Worm (Caenorhabditis elegans) whole organism, L1 larva: Measurements from ENCODE around the gene bmk-1.

Experiments
- C04F5.9 ChIP-seq: sonication (generic microtip); optimal IDR thresholded peaks from 2 replicates; lab custom pipeline; 2016; ENCODE audit warnings: missing genetic modification characterization, missing compliant biosample characterization
- C34B4.2 ChIP-seq: sonication (generic microtip); optimal IDR thresholded peaks from 2 replicates; lab custom pipeline; 2017; ENCODE audit warnings: mild to moderate bottlenecking, missing genetic modification characterization, missing compliant biosample characterization
- F16B12.6 ChIP-seq: fragments of 150-350 bp; optimal IDR thresholded peaks from 2 replicates; lab custom pipeline; 2014; ENCODE audit warnings: missing biosample characterization, missing genetic modification characterization
- aha-1 ChIP-seq: fragments of 150-350 bp; optimal IDR thresholded peaks from 2 replicates; lab custom pipeline; 2014; ENCODE audit warnings: missing biosample characterization, missing genetic modification characterization
- alr-1 ChIP-seq: fragments of 200-800 bp; sonication (Bioruptor generic); optimal IDR thresholded peaks from 2 replicates; lab custom pipeline; 2018; ENCODE audit warnings: borderline replicate concordance, mild to moderate bottlenecking, missing genetic modification characterization, missing compliant biosample characterization
- ama-1 ChIP-seq: fragments of 150-350 bp; optimal IDR thresholded peaks from 2 replicates; lab custom pipeline; 2014
- ceh-82 ChIP-seq, 3 experiments: fragments of 150-350 bp in 1 of 3; sonication (generic microtip) in 2 of 3; optimal IDR thresholded peaks; 2 replicates each; lab custom pipeline; 2014 to 2017; ENCODE audit warnings: missing biosample characterization in 3 of 3, missing genetic modification characterization in 3 of 3
- ceh-90 ChIP-seq: sonication (generic microtip); optimal IDR thresholded peaks from 2 replicates; lab custom pipeline; 2016; ENCODE audit warnings: missing genetic modification characterization, missing compliant biosample characterization
- ces-1 ChIP-seq: fragments of 150-350 bp; optimal IDR thresholded peaks from 2 replicates; lab custom pipeline; 2014; ENCODE audit warnings: missing biosample characterization, missing genetic modification reagents, missing genetic modification characterization
- efl-1 ChIP-seq, 4 experiments: fragments of 150-350 bp; optimal IDR thresholded peaks in 3 of 4; peaks in 1 of 4; 1 replicate in 1 of 4; 2 replicates in 3 of 4; lab custom pipeline; 2014; ENCODE audit warnings: missing biosample characterization in 2 of 4, missing genetic modification characterization in 2 of 4, missing genetic modification reagents in 2 of 4
- efl-3 ChIP-seq: fragments of 200-800 bp; sonication (Bioruptor generic); optimal IDR thresholded peaks from 2 replicates; lab custom pipeline; 2018; ENCODE audit warnings: mild to moderate bottlenecking, missing genetic modification characterization, missing compliant biosample characterization
- egl-13 ChIP-seq: sonication (generic microtip); optimal IDR thresholded peaks from 2 replicates; lab custom pipeline; 2016; ENCODE audit warnings: missing genotype, missing genetic modification reagents, missing genetic modification characterization, missing compliant biosample characterization
- elt-2 ChIP-seq: sonication (generic microtip); optimal IDR thresholded peaks from 2 replicates; lab custom pipeline; 2016; ENCODE audit warnings: missing genetic modification characterization, mild to moderate bottlenecking, inconsistent platforms, missing compliant biosample characterization, missing genetic modification reagents
- elt-3 ChIP-seq, 6 experiments: fragments of 150-350 bp in 1 of 6; sonication (generic microtip); optimal IDR thresholded peaks; 2 replicates each; lab custom pipeline; 2017 to 2018; ENCODE audit warnings: missing biosample characterization in 6 of 6, missing genetic modification characterization in 6 of 6, inconsistent platforms in 1 of 6
- ets-5 ChIP-seq: fragments of 200-800 bp; sonication (Bioruptor generic); IDR thresholded peaks from 2 replicates; pipeline ENCODE4 v1.3.6; 2022; ENCODE audit warnings: missing genetic modification characterization, missing compliant biosample characterization
- fkh-4 ChIP-seq: sonication (generic microtip); optimal IDR thresholded peaks from 2 replicates; lab custom pipeline; 2016; ENCODE audit warnings: missing compliant biosample characterization, missing genetic modification characterization, borderline replicate concordance
- fkh-8 ChIP-seq: sonication (generic microtip); optimal IDR thresholded peaks from 2 replicates; lab custom pipeline; 2016; ENCODE audit warnings: mild to moderate bottlenecking, missing genetic modification characterization, missing compliant biosample characterization
- fos-1 ChIP-seq: fragments of 150-350 bp; optimal IDR thresholded peaks from 2 replicates; lab custom pipeline; 2014; ENCODE audit warnings: missing biosample characterization, missing genetic modification characterization
- grh-1 ChIP-seq: fragments of 200-800 bp; sonication (Bioruptor generic); IDR thresholded peaks from 2 replicates; pipeline ENCODE4 v1.3.6; 2022; ENCODE audit warnings: missing genetic modification reagents, missing genetic modification characterization, missing compliant biosample characterization
- irx-1 ChIP-seq: sonication (generic microtip); optimal IDR thresholded peaks from 2 replicates; lab custom pipeline; 2016; ENCODE audit warnings: missing genetic modification characterization, missing compliant biosample characterization
- jun-1 ChIP-seq: fragments of 150-350 bp; optimal IDR thresholded peaks from 2 replicates; lab custom pipeline; 2014; ENCODE audit warnings: missing biosample characterization, missing genetic modification reagents, missing genetic modification characterization
- lin-13 ChIP-seq: fragments of 150-350 bp; optimal IDR thresholded peaks from 2 replicates; lab custom pipeline; 2014; ENCODE audit warnings: missing biosample characterization, missing genetic modification reagents, missing genetic modification characterization
- lin-15B ChIP-seq: fragments of 150-350 bp; sonication (generic microtip); optimal IDR thresholded peaks from 3 replicates; lab custom pipeline; 2014; ENCODE audit warnings: missing biosample characterization, missing genetic modification characterization
- lin-39 ChIP-seq: fragments of 150-350 bp; optimal IDR thresholded peaks from 2 replicates; lab custom pipeline; 2014; ENCODE audit warnings: missing biosample characterization, missing genetic modification reagents, missing genetic modification characterization
- lir-3 ChIP-seq: sonication (generic microtip); optimal IDR thresholded peaks from 2 replicates; lab custom pipeline; 2016; ENCODE audit warnings: mild to moderate bottlenecking, missing genetic modification characterization, moderate library complexity, missing compliant biosample characterization; ENCODE audit not compliant: poor library complexity
- mep-1 ChIP-seq: fragments of 150-350 bp; optimal IDR thresholded peaks from 2 replicates; lab custom pipeline; 2014; ENCODE audit warnings: missing biosample characterization, missing genetic modification characterization
- nhr-11 ChIP-seq: fragments of 150-350 bp; optimal IDR thresholded peaks from 2 replicates; lab custom pipeline; 2014; ENCODE audit warnings: missing biosample characterization, missing genetic modification characterization
- nhr-19 ChIP-seq: fragments of 200-800 bp; sonication (Bioruptor generic); conservative IDR thresholded peaks from 2 replicates; pipeline ENCODE4 v1.3.6; 2022; ENCODE audit warnings: missing genetic modification characterization, missing compliant biosample characterization
- nhr-20 ChIP-seq: sonication (generic microtip); optimal IDR thresholded peaks from 2 replicates; lab custom pipeline; 2016; ENCODE audit warnings: mild to moderate bottlenecking, missing genetic modification characterization, missing compliant biosample characterization
- nhr-71 ChIP-seq: sonication (generic microtip); optimal IDR thresholded peaks from 2 replicates; lab custom pipeline; 2016; ENCODE audit warnings: mild to moderate bottlenecking, missing genetic modification characterization, moderate library complexity, missing compliant biosample characterization
- nhr-90 ChIP-seq: sonication (generic microtip); optimal IDR thresholded peaks from 2 replicates; lab custom pipeline; 2016; ENCODE audit warnings: mild to moderate bottlenecking, missing genetic modification characterization, missing compliant biosample characterization; ENCODE audit not compliant: poor library complexity
- pax-3 ChIP-seq: fragments of 200-800 bp; sonication (Bioruptor generic); optimal IDR thresholded peaks from 2 replicates; lab custom pipeline; 2018; ENCODE audit warnings: mild to moderate bottlenecking, missing genetic modification characterization, moderate library complexity, missing compliant biosample characterization
- pqm-1 ChIP-seq: sonication (generic microtip); optimal IDR thresholded peaks from 3 replicates; lab custom pipeline; 2017; ENCODE audit warnings: missing biosample characterization, missing genetic modification characterization
- skn-1 ChIP-seq: fragments of 150-350 bp; optimal IDR thresholded peaks from 2 replicates; lab custom pipeline; 2014; ENCODE audit warnings: missing biosample characterization, missing genetic modification characterization
- snpc-4 ChIP-seq: fragments of 150-350 bp; optimal IDR thresholded peaks from 2 replicates; lab custom pipeline; 2014; ENCODE audit warnings: missing biosample characterization, missing genetic modification characterization
- snu-23 ChIP-seq: sonication (generic microtip); optimal IDR thresholded peaks from 2 replicates; lab custom pipeline; 2016; ENCODE audit warnings: missing genetic modification characterization, missing compliant biosample characterization
- sox-4 ChIP-seq: sonication (generic microtip); optimal IDR thresholded peaks from 2 replicates; lab custom pipeline; 2016; ENCODE audit warnings: missing genetic modification characterization, missing compliant biosample characterization
- sup-37 ChIP-seq: fragments of 200-800 bp; sonication (Bioruptor generic); optimal IDR thresholded peaks from 2 replicates; lab custom pipeline; 2018; ENCODE audit warnings: mild to moderate bottlenecking, missing genetic modification characterization, missing compliant biosample characterization
- tbx-2 ChIP-seq: sonication (generic microtip); optimal IDR thresholded peaks from 2 replicates; lab custom pipeline; 2016; ENCODE audit warnings: missing genetic modification characterization, missing compliant biosample characterization
- unc-30 ChIP-seq: sonication (generic microtip); optimal IDR thresholded peaks from 2 replicates; lab custom pipeline; 2017; ENCODE audit warnings: missing biosample characterization, missing genetic modification characterization
- vab-15 ChIP-seq: sonication (generic microtip); optimal IDR thresholded peaks from 2 replicates; lab custom pipeline; 2017; ENCODE audit warnings: missing genotype, mild to moderate bottlenecking, missing genetic modification characterization, missing compliant biosample characterization
- zip-4 ChIP-seq: fragments of 200-800 bp; sonication (Bioruptor generic); optimal IDR thresholded peaks from 2 replicates; lab custom pipeline; 2018; ENCODE audit warnings: mild to moderate bottlenecking, missing genetic modification characterization, moderate library complexity, missing compliant biosample characterization
- ztf-11 ChIP-seq, 2 experiments: sonication (generic microtip); optimal IDR thresholded peaks; 2 replicates each; lab custom pipeline; 2016 to 2017; ENCODE audit warnings: missing genetic modification characterization in 2 of 2, missing biosample characterization in 1 of 2, missing compliant biosample characterization in 1 of 2

Gene bmk-1

ce11 chrV:14414964-14415564, 41.7 kb downstream of the bmk-1 start, which contains the start of the genes nxf-1 and C15H11.11 (continued):
- TF ChIP-seq nhr-71 (tag; lab: Kevin White, UChicago) (peak; percentile 88), aha-1 (tag; lab: Kevin White, UChicago) (no peak), nhr-11 (tag; lab: Kevin White, UChicago) (peak; percentile 22), elt-3 (tag; optimal IDR thresholded peaks at IDR 0.05; lab: Kevin White, UChicago) (peak in 2 of 6 experiments; percentile 32 to 51), nhr-19 (GFP tag; lab: Robert Waterston, UW) (peak; percentile 75), C04F5.9 (no peak), unc-30 (tag; lab: Kevin White, UChicago) (no peak), lir-3 (tag; lab: Kevin White, UChicago) (peak; percentile 14), alr-1 (tag; lab: Kevin White, UChicago) (no peak), F16B12.6 (tag; lab: Kevin White, UChicago) (peak; percentile 96), lin-39 (tag; lab: Kevin White, UChicago) (peak; percentile 57), ets-5 (GFP tag; lab: Robert Waterston, UW) (no peak), ama-1 (lab: Kevin White, UChicago) (no peak), egl-13 (peak; percentile 4), snpc-4 (tag; lab: Kevin White, UChicago) (peak; percentile 62), fos-1 (tag; lab: Kevin White, UChicago) (peak; percentile 11), skn-1 (tag; lab: Kevin White, UChicago) (peak; percentile 11), jun-1 (peak; percentile 50), grh-1 (no peak), nhr-90 (tag; lab: Kevin White, UChicago) (peak; percentile 79), nhr-20 (tag; lab: Kevin White, UChicago) (peak; percentile 83), fkh-4 (no peak), mep-1 (tag; lab: Kevin White, UChicago) (peak; percentile 89), C34B4.2 (tag; lab: Kevin White, UChicago) (no peak), sup-37 (GFP tag; lab: Kevin White, UChicago) (peak; percentile 17), tbx-2 (tag; lab: Kevin White, UChicago) (peak; percentile 74), ztf-11 (tag; optimal IDR thresholded peaks at IDR 0.05; lab: Kevin White, UChicago) (no peak), zip-4 (peak; percentile 68), lin-15B (peak; percentile 21), sox-4 (tag; lab: Kevin White, UChicago) (peak; percentile 1), fkh-8 (peak; percentile 24), ceh-82 (tag; optimal IDR thresholded peaks at IDR 0.05; lab: Kevin White, UChicago) (peak; percentile 50 to 64 (median 51))

DNA sequence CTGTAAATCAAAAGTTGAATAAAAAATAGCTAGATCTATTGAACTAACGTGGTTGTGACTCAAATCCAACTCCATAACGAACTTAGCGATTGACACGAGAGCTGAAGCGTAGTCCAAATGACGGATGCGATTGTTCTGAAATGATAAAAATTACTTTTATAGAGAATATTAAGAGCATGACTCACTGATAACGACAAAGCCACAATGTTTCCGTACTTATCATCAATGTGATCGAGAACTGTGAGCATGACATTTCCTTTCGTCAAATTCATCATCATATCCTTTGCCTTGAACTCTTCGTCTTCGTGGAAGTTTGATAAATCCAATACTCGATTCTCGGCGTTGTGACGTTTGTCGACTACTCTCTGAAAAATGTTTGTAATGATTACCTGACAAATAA, 42.8 kb downstream of the bmk-1 start:
- no peak for TF ChIP-seq mep-1 (tag; lab: Kevin White, UChicago)
- no peak for TF ChIP-seq ceh-90 (tag; lab: Kevin White, UChicago)
- peak; percentile 2 for TF ChIP-seq pax-3
- TF ChIP-seq elt-2 (tag; lab: Kevin White, UChicago): peak; percentile 60
- TF ChIP-seq irx-1 (tag; lab: Kevin White, UChicago): no peak
- no peak for TF ChIP-seq efl-3 (GFP tag; lab: Kevin White, UChicago)
- TF ChIP-seq lin-13 (GFP tag; lab: Kevin White, UChicago): no peak
- TF ChIP-seq nhr-20 (tag; lab: Kevin White, UChicago): no peak
- peak; percentile 63 for TF ChIP-seq jun-1
- no peak for TF ChIP-seq vab-15 (tag; lab: Kevin White, UChicago)
- TF ChIP-seq alr-1 (tag; lab: Kevin White, UChicago): no peak
- no peak for TF ChIP-seq ces-1 (GFP tag; lab: Kevin White, UChicago)
- no peak for TF ChIP-seq pqm-1
- no peak for TF ChIP-seq efl-1 (optimal IDR thresholded peaks at IDR 0.05; lab: Kevin White, UChicago)
- peak in 1 of 2 experiments; percentile 41 for TF ChIP-seq efl-1 (GFP tag; optimal IDR thresholded peaks at IDR 0.05 in 1 of 2; lab: Kevin White, UChicago)
- TF ChIP-seq snu-23 (GFP tag; lab: Kevin White, UChicago): no peak
- no peak for TF ChIP-seq fkh-4
